Fruit fly (Drosophila melanogaster) whole organism, adult: ENCODE measurements around the gene beta-PheRS.

ENCODE experiments used
- CG11617 ChIP-seq: fragments of 200-800 bp; sonication (Bioruptor generic); optimal IDR thresholded peaks from 2 replicates; lab custom pipeline; 2017; ENCODE audit warnings: mild to moderate bottlenecking, missing biosample characterization, missing genetic modification reagents, missing genetic modification characterization
- CG12768 ChIP-seq: fragments of 200-800 bp; sonication (Bioruptor generic); optimal IDR thresholded peaks from 2 replicates; lab custom pipeline; 2017; ENCODE audit warnings: missing biosample characterization, missing genetic modification characterization, mild to moderate bottlenecking, moderate library complexity, missing genetic modification reagents
- CG14711 ChIP-seq: fragments of 200-800 bp; sonication (Bioruptor generic); optimal IDR thresholded peaks from 2 replicates; lab custom pipeline; 2018; ENCODE audit warnings: missing biosample characterization, mild to moderate bottlenecking, missing genetic modification characterization, moderate library complexity
- CG1620 ChIP-seq: fragments of 200-800 bp; sonication (Bioruptor generic); optimal IDR thresholded peaks from 2 replicates; lab custom pipeline; 2016; ENCODE audit warnings: missing biosample characterization, missing genetic modification characterization
- CG33017 ChIP-seq: fragments of 200-800 bp; sonication (Bioruptor generic); optimal IDR thresholded peaks from 2 replicates; lab custom pipeline; 2018; ENCODE audit warnings: missing biosample characterization, mild to moderate bottlenecking, missing genetic modification characterization, moderate library complexity
- CG5204 ChIP-seq: fragments of 200-800 bp; sonication (Bioruptor generic); optimal IDR thresholded peaks from 2 replicates; lab custom pipeline; 2016; ENCODE audit warnings: missing biosample characterization, missing genetic modification characterization
- CG7045 ChIP-seq: fragments of 200-800 bp; sonication (Bioruptor generic); optimal IDR thresholded peaks from 2 replicates; lab custom pipeline; 2017; ENCODE audit warnings: missing biosample characterization, mild to moderate bottlenecking, missing genetic modification characterization
- CG7101 ChIP-seq: fragments of 200-800 bp; sonication (Bioruptor generic); optimal IDR thresholded peaks from 2 replicates; lab custom pipeline; 2018; ENCODE audit warnings: missing biosample characterization, mild to moderate bottlenecking, missing genetic modification characterization, moderate library complexity
- Clk ChIP-seq: fragments of 200-800 bp; sonication (Bioruptor generic); optimal IDR thresholded peaks from 2 replicates; lab custom pipeline; 2017; ENCODE audit warnings: missing biosample characterization, missing genetic modification characterization
- Crg-1 ChIP-seq: fragments of 200-800 bp; sonication (Bioruptor generic); optimal IDR thresholded peaks from 2 replicates; lab custom pipeline; 2016; ENCODE audit warnings: missing biosample characterization, missing genetic modification characterization
- Hr96 ChIP-seq: fragments of 200-800 bp; sonication (Bioruptor generic); optimal IDR thresholded peaks from 2 replicates; lab custom pipeline; 2016; ENCODE audit warnings: missing biosample characterization, missing genetic modification characterization
- Mnt ChIP-seq: fragments of 200-800 bp; sonication (Bioruptor generic); optimal IDR thresholded peaks from 2 replicates; lab custom pipeline; 2016; ENCODE audit warnings: missing biosample characterization, mild to moderate bottlenecking, missing genetic modification characterization
- bab1 ChIP-seq: fragments of 200-800 bp; sonication (Bioruptor generic); optimal IDR thresholded peaks from 3 replicates; lab custom pipeline; 2019; ENCODE audit warnings: missing biosample characterization, mild to moderate bottlenecking, missing genetic modification characterization, moderate library complexity
- cic ChIP-seq: fragments of 200-800 bp; sonication (Bioruptor generic); optimal IDR thresholded peaks from 2 replicates; lab custom pipeline; 2017; ENCODE audit warnings: missing biosample characterization, mild to moderate bottlenecking, missing genetic modification characterization, moderate library complexity
- cnc ChIP-seq, 2 experiments: fragments of >200 bp; optimal IDR thresholded peaks; 2 replicates each; lab custom pipeline; 2017
- kay ChIP-seq: fragments of 200-800 bp; sonication (Bioruptor generic); peaks from one replicate; lab custom pipeline; 2016; ENCODE audit warnings: missing biosample characterization, missing genetic modification characterization, borderline replicate concordance
- ovo ChIP-seq: fragments of 200-800 bp; sonication (Bioruptor generic); optimal IDR thresholded peaks from 2 replicates; lab custom pipeline; 2016; ENCODE audit warnings: missing biosample characterization, missing genetic modification characterization
- pad ChIP-seq: fragments of 200-800 bp; sonication (Bioruptor generic); optimal IDR thresholded peaks from 3 replicates; lab custom pipeline; 2017; ENCODE audit warnings: missing biosample characterization, missing genetic modification characterization, mild to moderate bottlenecking, moderate library complexity, missing genetic modification reagents
- tj ChIP-seq: fragments of 200-800 bp; sonication (Bioruptor generic); optimal IDR thresholded peaks from 3 replicates; lab custom pipeline; 2017; ENCODE audit warnings: missing biosample characterization, mild to moderate bottlenecking, missing genetic modification characterization, moderate library complexity
- toe ChIP-seq: fragments of 200-800 bp; sonication (Bioruptor generic); optimal IDR thresholded peaks from 2 replicates; lab custom pipeline; 2016; ENCODE audit warnings: missing biosample characterization, missing genetic modification characterization

Gene beta-PheRS

DNA sequence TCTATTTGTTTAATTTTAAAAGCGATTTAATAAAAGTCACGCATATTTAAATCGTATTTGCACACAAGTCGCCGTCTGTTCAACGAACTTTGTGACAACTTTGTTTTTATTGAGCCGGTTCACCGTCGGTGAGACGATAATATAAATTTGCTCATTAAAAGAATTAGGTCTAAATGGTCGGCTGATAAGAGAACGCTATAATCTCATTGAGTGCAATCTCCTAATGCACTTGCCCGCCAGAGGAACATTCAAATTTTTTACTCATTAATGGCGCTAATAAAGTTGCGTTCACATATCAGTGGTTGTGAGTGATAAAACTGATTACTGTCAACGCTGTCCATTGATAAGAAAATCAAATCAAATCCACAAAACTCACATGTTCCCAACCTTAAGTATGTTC is 26.3 kb upstream of the beta-PheRS start:
- no peak for TF ChIP-seq cnc (optimal IDR thresholded peaks at IDR 0.05; lab: Kevin White, UChicago)
- peak; percentile 60 for TF ChIP-seq CG33017 (tag; lab: Kevin White, UChicago)
- TF ChIP-seq Crg-1 (GFP tag; lab: Kevin White, UChicago), result no peak
- TF ChIP-seq bab1 (GFP tag; lab: Kevin White, UChicago), result no peak
- TF ChIP-seq cic (GFP tag; lab: Kevin White, UChicago), result peak; percentile 48
- peak; percentile 33 for TF ChIP-seq CG7045 (GFP tag; lab: Kevin White, UChicago)
- TF ChIP-seq Hr96 (GFP tag; lab: Kevin White, UChicago), result no peak
- no peak for TF ChIP-seq Mnt (GFP tag; lab: Kevin White, UChicago)
- TF ChIP-seq CG11617 (GFP tag; lab: Kevin White, UChicago), result no peak
- peak; percentile 71 for TF ChIP-seq kay (GFP tag; lab: Kevin White, UChicago)
- TF ChIP-seq CG1620 (GFP tag; lab: Kevin White, UChicago), result no peak
- no peak for TF ChIP-seq pad
- no peak for TF ChIP-seq ovo
- no peak for TF ChIP-seq CG14711 (tag; lab: Kevin White, UChicago)

DNA sequence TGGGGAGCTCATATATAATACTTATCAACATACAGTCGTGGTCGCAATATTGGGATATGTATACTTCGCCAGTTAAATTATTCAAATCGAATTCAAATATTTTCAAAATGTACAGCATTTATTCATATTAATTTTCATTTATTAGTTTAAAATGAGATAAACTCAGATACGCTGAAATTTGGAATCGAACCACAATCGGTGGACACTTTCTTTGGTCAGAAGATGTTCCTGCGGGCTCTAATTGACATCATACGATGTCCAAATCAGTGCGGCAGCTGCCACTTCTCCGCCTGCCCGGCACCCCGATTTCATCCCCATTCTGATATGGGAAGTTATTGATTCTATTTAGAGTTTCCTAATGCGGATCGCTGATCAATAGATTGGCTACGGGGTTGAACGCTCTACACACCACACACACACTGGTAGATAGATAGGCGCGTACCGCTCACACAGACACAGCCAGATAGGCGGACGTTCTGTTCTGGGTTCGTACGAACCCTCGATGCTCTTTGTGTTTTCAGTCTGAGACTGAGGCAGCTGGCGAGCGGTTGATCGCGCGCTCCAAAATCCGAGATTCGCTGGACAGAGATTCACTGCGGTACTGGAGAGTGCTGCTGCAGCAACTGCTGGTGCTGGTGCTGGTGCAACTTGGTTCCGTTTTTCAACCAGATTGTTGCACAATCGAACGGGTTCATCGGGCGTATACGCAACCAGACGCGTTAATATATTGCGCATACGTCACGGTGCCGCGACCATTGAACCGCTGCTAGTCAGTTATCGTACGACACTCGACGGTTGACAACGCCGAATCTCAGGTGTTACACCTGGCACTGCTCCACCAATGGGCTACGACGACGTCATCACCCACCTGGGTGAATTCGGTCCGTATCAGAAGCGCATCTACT is 23.9 kb upstream of the beta-PheRS start, which contains the start of gene Orct:
Gene Orct (plus strand): TSS at position 157 of the 905 bp plus-strand sequence.
- TF ChIP-seq pad (peak; percentile 74), CG12768 (GFP tag; lab: Kevin White, UChicago) (peak; percentile 91), CG5204 (peak; percentile 88), CG7101 (tag; lab: Kevin White, UChicago) (peak; percentile 80), CG7045 (GFP tag; lab: Kevin White, UChicago) (peak; percentile 84), cnc (optimal IDR thresholded peaks at IDR 0.05; lab: Kevin White, UChicago) (no peak), Hr96 (GFP tag; lab: Kevin White, UChicago) (peak; percentile 71), kay (GFP tag; lab: Kevin White, UChicago) (peak; percentile 91), Clk (GFP tag; lab: Kevin White, UChicago) (peak; percentile 87), CG33017 (tag; lab: Kevin White, UChicago) (peak; percentile 90), tj (GFP tag; lab: Kevin White, UChicago) (peak; percentile 65), cic (GFP tag; lab: Kevin White, UChicago) (peak; percentile 61), ovo (peak; percentile 43), bab1 (GFP tag; lab: Kevin White, UChicago) (no peak), Crg-1 (GFP tag; lab: Kevin White, UChicago) (peak; percentile 63), CG1620 (GFP tag; lab: Kevin White, UChicago) (peak; percentile 24), CG14711 (tag; lab: Kevin White, UChicago) (peak; percentile 62), toe (GFP tag; lab: Kevin White, UChicago) (peak; percentile 81), Mnt (GFP tag; lab: Kevin White, UChicago) (peak; percentile 40), CG11617 (GFP tag; lab: Kevin White, UChicago) (peak; percentile 95)

dm6 chr3R:24275463-24275862 is 23.0 kb upstream of the beta-PheRS start:
- TF ChIP-seq CG7101 (tag; lab: Kevin White, UChicago) (no peak), tj (GFP tag; lab: Kevin White, UChicago) (no peak), kay (GFP tag; lab: Kevin White, UChicago) (no peak), Clk (GFP tag; lab: Kevin White, UChicago) (no peak), toe (GFP tag; lab: Kevin White, UChicago) (no peak), ovo (no peak), cnc (optimal IDR thresholded peaks at IDR 0.05; lab: Kevin White, UChicago) (no peak), CG11617 (GFP tag; lab: Kevin White, UChicago) (no peak), bab1 (GFP tag; lab: Kevin White, UChicago) (no peak), Hr96 (GFP tag; lab: Kevin White, UChicago) (no peak), Mnt (GFP tag; lab: Kevin White, UChicago) (no peak), CG12768 (GFP tag; lab: Kevin White, UChicago) (no peak), CG33017 (tag; lab: Kevin White, UChicago) (no peak), CG5204 (no peak), Crg-1 (GFP tag; lab: Kevin White, UChicago) (no peak), pad (no peak)

DNA sequence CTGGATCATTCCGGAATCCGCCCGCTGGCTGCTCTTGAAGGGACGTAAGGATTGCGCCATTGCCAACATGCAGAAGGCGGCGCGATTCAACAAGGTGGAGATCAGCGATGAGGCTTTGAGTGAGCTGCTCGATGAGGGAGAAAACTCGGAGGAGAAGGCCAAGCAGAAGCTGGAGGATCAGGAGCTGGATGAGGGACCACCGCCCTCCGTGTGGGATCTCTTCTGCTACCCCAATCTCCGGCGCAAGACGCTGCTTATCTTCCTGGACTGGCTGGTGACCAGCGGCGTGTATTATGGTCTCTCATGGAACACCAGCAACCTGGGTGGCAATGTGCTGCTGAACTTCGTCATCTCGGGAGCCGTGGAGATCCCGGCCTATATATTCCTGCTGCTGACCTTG is 21.7 kb upstream of the beta-PheRS start:
- TF ChIP-seq CG7045 (GFP tag; lab: Kevin White, UChicago), result no peak
- no peak for TF ChIP-seq CG33017 (tag; lab: Kevin White, UChicago)
- TF ChIP-seq bab1 (GFP tag; lab: Kevin White, UChicago), result no peak
- TF ChIP-seq CG11617 (GFP tag; lab: Kevin White, UChicago), result no peak
- TF ChIP-seq kay (GFP tag; lab: Kevin White, UChicago), result no peak
- no peak for TF ChIP-seq Clk (GFP tag; lab: Kevin White, UChicago)
- no peak for TF ChIP-seq toe (GFP tag; lab: Kevin White, UChicago)
- TF ChIP-seq CG1620 (GFP tag; lab: Kevin White, UChicago), result no peak
- no peak for TF ChIP-seq CG5204
- no peak for TF ChIP-seq Crg-1 (GFP tag; lab: Kevin White, UChicago)
- no peak for TF ChIP-seq pad
- TF ChIP-seq CG14711 (tag; lab: Kevin White, UChicago), result no peak

- TF ChIP-seq CG12768 (GFP tag; lab: Kevin White, UChicago) (peak; percentile 50), toe (GFP tag; lab: Kevin White, UChicago) (peak; percentile 16), CG1620 (GFP tag; lab: Kevin White, UChicago) (no peak), Mnt (GFP tag; lab: Kevin White, UChicago) (peak; percentile 82), cic (GFP tag; lab: Kevin White, UChicago) (peak; percentile 31), pad (peak; percentile 17), Hr96 (GFP tag; lab: Kevin White, UChicago) (no peak), kay (GFP tag; lab: Kevin White, UChicago) (no peak), tj (GFP tag; lab: Kevin White, UChicago) (peak; percentile 50), CG7045 (GFP tag; lab: Kevin White, UChicago) (peak; percentile 35), Clk (GFP tag; lab: Kevin White, UChicago) (no peak)
Observed at dm6 chr3R:24272775-24273290, 20.4 kb upstream of the beta-PheRS start, which contains the start of gene Orct2. Gene Orct2, plus strand, starts transcription at chr3R:24273029.
